Fruit fly (Drosophila melanogaster) whole organism, embryonic: ENCODE results near the gene CG2129.

Experiments
- Abd-B ChIP-seq: fragments of 200-800 bp; sonication (Bioruptor generic); optimal IDR thresholded peaks from 2 replicates; lab custom pipeline; 2018; ENCODE audit warnings: missing biosample characterization, mild to moderate bottlenecking, missing genetic modification characterization, moderate library complexity
- CG10565 ChIP-seq: fragments of 200-800 bp; sonication (Bioruptor generic); optimal IDR thresholded peaks from 3 replicates; lab custom pipeline; 2016; ENCODE audit warnings: missing biosample characterization, mild to moderate bottlenecking, missing genetic modification characterization
- CG12744 ChIP-seq: fragments of 200-800 bp; sonication (Bioruptor generic); optimal IDR thresholded peaks from 2 replicates; lab custom pipeline; 2016; ENCODE audit warnings: missing biosample characterization, missing genetic modification characterization
- CG13123 ChIP-seq: fragments of 200-800 bp; sonication (Bioruptor generic); optimal IDR thresholded peaks from 2 replicates; lab custom pipeline; 2016; ENCODE audit warnings: missing biosample characterization, missing genetic modification characterization
- CG15073 ChIP-seq: fragments of 200-800 bp; sonication (Bioruptor generic); optimal IDR thresholded peaks from 2 replicates; lab custom pipeline; 2016; ENCODE audit warnings: missing biosample characterization, missing genetic modification characterization
- CG2129 ChIP-seq: fragments of 200-800 bp; sonication (Bioruptor generic); IDR thresholded peaks from 2 replicates; pipeline ENCODE4 v1.3.6; 2022; ENCODE audit warnings: missing biosample characterization, missing genetic modification characterization; ENCODE audit not compliant: partially characterized antibody
- CG2889 ChIP-seq: fragments of 200-800 bp; sonication (Bioruptor generic); IDR thresholded peaks from 3 replicates; pipeline ENCODE4 v1.3.6; 2022; ENCODE audit warnings: missing biosample characterization, missing genetic modification characterization
- CG3163 ChIP-seq: fragments of 200-800 bp; sonication (Bioruptor generic); optimal IDR thresholded peaks from 3 replicates; lab custom pipeline; 2016; ENCODE audit warnings: missing biosample characterization, missing genetic modification characterization
- CG3281 ChIP-seq: fragments of 200-800 bp; sonication (Bioruptor generic); optimal IDR thresholded peaks from 3 replicates; lab custom pipeline; 2017; ENCODE audit warnings: missing biosample characterization, mild to moderate bottlenecking, missing genetic modification characterization
- CG4730 ChIP-seq: fragments of 200-800 bp; sonication (Bioruptor generic); IDR thresholded peaks from 2 replicates; pipeline ENCODE4 v1.3.6; 2022; ENCODE audit warnings: missing biosample characterization, missing genetic modification characterization
- CG6765 ChIP-seq: fragments of 200-800 bp; sonication (Bioruptor generic); optimal IDR thresholded peaks from 3 replicates; lab custom pipeline; 2017; ENCODE audit warnings: missing biosample characterization, mild to moderate bottlenecking, missing genetic modification characterization
- CG6854 ChIP-seq: fragments of 200-800 bp; sonication (Bioruptor generic); optimal IDR thresholded peaks from 3 replicates; lab custom pipeline; 2017; ENCODE audit warnings: missing biosample characterization, mild to moderate bottlenecking, missing genetic modification characterization
- CG7963 ChIP-seq: fragments of 200-800 bp; sonication (Bioruptor generic); IDR thresholded peaks from 3 replicates; pipeline ENCODE4 v1.3.6; 2022; ENCODE audit warnings: missing biosample characterization, missing genetic modification characterization; ENCODE audit not compliant: partially characterized antibody
- CG8281 ChIP-seq: fragments of 200-800 bp; sonication (Bioruptor generic); optimal IDR thresholded peaks from 2 replicates; lab custom pipeline; 2018; ENCODE audit warnings: missing biosample characterization, mild to moderate bottlenecking, missing genetic modification characterization, moderate library complexity
- CG9932 ChIP-seq: fragments of 200-800 bp; sonication (Bioruptor generic); IDR thresholded peaks from 2 replicates; pipeline ENCODE4 v1.3.6; 2022; ENCODE audit warnings: missing biosample characterization, missing genetic modification characterization
- Deaf1 ChIP-seq: fragments of 200-800 bp; optimal IDR thresholded peaks from 3 replicates; lab custom pipeline; 2019; ENCODE audit warnings: missing biosample characterization, mild to moderate bottlenecking, missing genetic modification characterization, moderate library complexity
- Doc3 ChIP-seq: fragments of 200-800 bp; sonication (Bioruptor generic); IDR thresholded peaks from 3 replicates; pipeline ENCODE4 v1.3.6; 2022; ENCODE audit warnings: missing biosample characterization, missing genetic modification characterization; ENCODE audit not compliant: partially characterized antibody
- ERR ChIP-seq: fragments of 200-800 bp; sonication (Bioruptor generic); optimal IDR thresholded peaks from 2 replicates; lab custom pipeline; 2016; ENCODE audit warnings: missing biosample characterization, missing genetic modification characterization
- Fer1 ChIP-seq: fragments of 200-800 bp; sonication (Bioruptor generic); optimal IDR thresholded peaks from 2 replicates; lab custom pipeline; 2017; ENCODE audit warnings: missing biosample characterization, mild to moderate bottlenecking, missing genetic modification characterization
- HHEX ChIP-seq: fragments of 200-800 bp; sonication (Bioruptor generic); optimal IDR thresholded peaks from 3 replicates; lab custom pipeline; 2017; ENCODE audit warnings: missing biosample characterization, mild to moderate bottlenecking, missing genetic modification characterization, missing genetic modification reagents
- Max ChIP-seq: fragments of 200-800 bp; sonication (Bioruptor generic); optimal IDR thresholded peaks from 2 replicates; lab custom pipeline; 2016; ENCODE audit warnings: missing biosample characterization, mild to moderate bottlenecking, missing genetic modification characterization
- Med ChIP-seq: fragments of 200-800 bp; sonication (Bioruptor generic); peaks from one replicate; lab custom pipeline; 2016; ENCODE audit warnings: missing biosample characterization, missing genetic modification characterization, mild to moderate bottlenecking, inconsistent platforms, moderate library complexity
- Mes4 ChIP-seq: fragments of 200-800 bp; sonication (Bioruptor generic); optimal IDR thresholded peaks from 2 replicates; lab custom pipeline; 2016; ENCODE audit warnings: missing biosample characterization, missing genetic modification characterization
- Neu2 ChIP-seq: fragments of 200-800 bp; sonication (Bioruptor generic); optimal IDR thresholded peaks from 3 replicates; lab custom pipeline; 2016; ENCODE audit warnings: missing biosample characterization, missing genetic modification characterization, borderline replicate concordance
- Poxn ChIP-seq: fragments of 200-800 bp; sonication (Bioruptor generic); IDR thresholded peaks from 2 replicates; pipeline ENCODE4 v1.3.6; 2022; ENCODE audit warnings: missing biosample characterization, missing genetic modification characterization
- Sry-β ChIP-seq: fragments of 200-800 bp; sonication (Bioruptor generic); optimal IDR thresholded peaks from 2 replicates; lab custom pipeline; 2018; ENCODE audit warnings: missing biosample characterization, mild to moderate bottlenecking, missing genetic modification characterization, moderate library complexity
- Xbp1 ChIP-seq: fragments of 200-800 bp; sonication (Bioruptor generic); optimal IDR thresholded peaks from 3 replicates; lab custom pipeline; 2016; ENCODE audit warnings: missing biosample characterization, mild to moderate bottlenecking, missing genetic modification characterization
- ara ChIP-seq: fragments of 200-800 bp; sonication (Bioruptor generic); IDR thresholded peaks from 2 replicates; pipeline ENCODE4 v1.3.6; 2022; ENCODE audit warnings: missing biosample characterization, missing genetic modification characterization
- ci ChIP-seq: fragments of 200-800 bp; sonication (Bioruptor generic); IDR thresholded peaks from 3 replicates; pipeline ENCODE4 v1.3.6; 2022; ENCODE audit warnings: missing biosample characterization, missing genetic modification characterization
- cwo ChIP-seq: fragments of 200-800 bp; sonication (Bioruptor generic); optimal IDR thresholded peaks from 3 replicates; lab custom pipeline; 2017; ENCODE audit warnings: missing biosample characterization, missing genetic modification characterization, mild to moderate bottlenecking, moderate library complexity, missing genetic modification reagents
- danr ChIP-seq: fragments of 200-800 bp; sonication (Bioruptor generic); IDR thresholded peaks from 2 replicates; pipeline ENCODE4 v1.3.6; 2022; ENCODE audit warnings: missing biosample characterization, missing genetic modification characterization
- dm ChIP-seq: fragments of 200-800 bp; sonication (Bioruptor generic); optimal IDR thresholded peaks from 3 replicates; lab custom pipeline; 2016; ENCODE audit warnings: missing biosample characterization, missing genetic modification characterization
- dmrt99B ChIP-seq: fragments of 200-800 bp; sonication (Bioruptor generic); optimal IDR thresholded peaks from 2 replicates; lab custom pipeline; 2018; ENCODE audit warnings: missing biosample characterization, mild to moderate bottlenecking, missing genetic modification characterization, moderate library complexity
- emc ChIP-seq: fragments of 200-800 bp; sonication (Bioruptor generic); optimal IDR thresholded peaks from 2 replicates; lab custom pipeline; 2016; ENCODE audit warnings: missing biosample characterization, missing genetic modification characterization
- ems ChIP-seq: fragments of 200-800 bp; sonication (Bioruptor generic); optimal IDR thresholded peaks from 3 replicates; lab custom pipeline; 2016; ENCODE audit warnings: missing biosample characterization, missing genetic modification characterization
- exex ChIP-seq: fragments of 200-800 bp; sonication (Bioruptor generic); optimal IDR thresholded peaks from 4 replicates; lab custom pipeline; 2018; ENCODE audit warnings: missing biosample characterization, mild to moderate bottlenecking, missing genetic modification characterization, moderate library complexity
- fd3F ChIP-seq: fragments of 200-800 bp; sonication (Bioruptor generic); optimal IDR thresholded peaks from 2 replicates; lab custom pipeline; 2018; ENCODE audit warnings: missing biosample characterization, mild to moderate bottlenecking, missing genetic modification characterization, moderate library complexity
- grn ChIP-seq: fragments of 200-800 bp; sonication (Bioruptor generic); optimal IDR thresholded peaks from 3 replicates; lab custom pipeline; 2017; ENCODE audit warnings: missing biosample characterization, missing genetic modification characterization
- gro ChIP-seq: fragments of 200-800 bp; sonication (Bioruptor generic); optimal IDR thresholded peaks from 2 replicates; lab custom pipeline; 2016; ENCODE audit warnings: missing biosample characterization, missing genetic modification characterization
- mirr ChIP-seq: fragments of 200-800 bp; sonication (Bioruptor generic); optimal IDR thresholded peaks from 3 replicates; lab custom pipeline; 2018; ENCODE audit warnings: missing biosample characterization, mild to moderate bottlenecking, missing genetic modification characterization
- ranshi ChIP-seq: fragments of 200-800 bp; sonication (Bioruptor generic); IDR thresholded peaks from 2 replicates; pipeline ENCODE4 v1.3.6; 2022; ENCODE audit warnings: missing biosample characterization, missing genetic modification characterization
- shn ChIP-seq: fragments of 200-800 bp; sonication (Bioruptor generic); optimal IDR thresholded peaks from 3 replicates; lab custom pipeline; 2016; ENCODE audit warnings: missing biosample characterization, missing genetic modification characterization
- sim ChIP-seq: fragments of 200-800 bp; sonication (Bioruptor generic); IDR thresholded peaks from 2 replicates; pipeline ENCODE4 v1.3.6; 2022; ENCODE audit warnings: missing biosample characterization, missing genetic modification characterization
- slbo ChIP-seq: fragments of 200-800 bp; sonication (Bioruptor generic); IDR thresholded peaks from 2 replicates; pipeline ENCODE4 v1.3.6; 2022; ENCODE audit warnings: missing biosample characterization, missing genetic modification characterization
- sqz ChIP-seq: fragments of 200-800 bp; sonication (Bioruptor generic); optimal IDR thresholded peaks from 3 replicates; lab custom pipeline; 2018; ENCODE audit warnings: missing biosample characterization, mild to moderate bottlenecking, missing genetic modification characterization
- sr ChIP-seq: fragments of 200-800 bp; sonication (Bioruptor generic); IDR thresholded peaks from 3 replicates; pipeline ENCODE4 v1.3.6; 2022; ENCODE audit warnings: missing biosample characterization, missing genetic modification characterization
- ssp ChIP-seq: fragments of 200-800 bp; sonication (Bioruptor generic); IDR thresholded peaks from 2 replicates; pipeline ENCODE4 v1.3.6; 2022; ENCODE audit warnings: missing biosample characterization, missing genetic modification characterization
- tin ChIP-seq: fragments of 200-800 bp; sonication (Bioruptor generic); optimal IDR thresholded peaks from 3 replicates; lab custom pipeline; 2016; ENCODE audit warnings: missing biosample characterization, missing genetic modification characterization
- tna ChIP-seq: fragments of 200-800 bp; sonication (Bioruptor generic); IDR thresholded peaks from 2 replicates; pipeline ENCODE4 v1.3.6; 2022; ENCODE audit warnings: missing biosample characterization, missing genetic modification characterization; ENCODE audit not compliant: partially characterized antibody
- zen ChIP-seq: fragments of 200-800 bp; sonication (Bioruptor generic); optimal IDR thresholded peaks from 3 replicates; lab custom pipeline; 2018; ENCODE audit warnings: missing biosample characterization, mild to moderate bottlenecking, missing genetic modification characterization, moderate library complexity

CG2129 gene

dm6 chrX:8131693-8132313 is 13.8 kb upstream of the CG2129 start, which contains the start of gene CG10958 (continued):
- TF ChIP-seq Abd-B (GFP tag; lab: Kevin White, UChicago) (peak; percentile 31), tna (GFP tag; lab: Robert Waterston, UW) (no peak), CG8281 (tag; lab: Kevin White, UChicago) (no peak), Sry-β (GFP tag; lab: Kevin White, UChicago) (peak; percentile 85), mirr (GFP tag; lab: Kevin White, UChicago) (no peak), CG15073 (GFP tag; lab: Kevin White, UChicago) (no peak), sr (no peak), CG3281 (GFP tag; lab: Kevin White, UChicago) (peak; percentile 33), Med (GFP tag; lab: Kevin White, UChicago) (peak; percentile 79), danr (GFP tag; lab: Robert Waterston, UW) (no peak), CG12744 (GFP tag; lab: Kevin White, UChicago) (no peak), CG6765 (GFP tag; lab: Kevin White, UChicago) (no peak), Doc3 (peak; percentile 14; the same call in 1 of the 3 replicates), CG4730 (GFP tag; lab: Robert Waterston, UW) (no peak), emc (GFP tag; lab: Kevin White, UChicago) (no peak), Mes4 (GFP tag; lab: Kevin White, UChicago) (no peak), Fer1 (GFP tag; lab: Kevin White, UChicago) (peak; percentile 68), cwo (GFP tag; lab: Kevin White, UChicago) (peak; percentile 18), dmrt99B (tag; lab: Kevin White, UChicago) (no peak), CG10565 (GFP tag; lab: Kevin White, UChicago) (no peak), shn (GFP tag; lab: Kevin White, UChicago) (no peak), gro (GFP tag; lab: Kevin White, UChicago) (no peak), CG3163 (GFP tag; lab: Kevin White, UChicago) (no peak), CG9932 (GFP tag; lab: Robert Waterston, UW) (peak; percentile 69), CG7963 (GFP tag; lab: Robert Waterston, UW) (no peak), zen (tag; lab: Kevin White, UChicago) (no peak), sim (GFP tag; lab: Robert Waterston, UW) (0 out of 2 replicates have a peak, but pooled peaks have one; percentile 10), ara (peak; percentile 51), Xbp1 (GFP tag; lab: Kevin White, UChicago) (peak; percentile 62), Deaf1 (tag; lab: Kevin White, UChicago) (no peak), Max (GFP tag; lab: Kevin White, UChicago) (peak; percentile 53), HHEX (peak; percentile 56), CG13123 (peak; percentile 21), CG2129 (GFP tag; lab: Robert Waterston, UW) (no peak), ems (GFP tag; lab: Kevin White, UChicago) (peak; percentile 45), dm (GFP tag; lab: Kevin White, UChicago) (peak; percentile 5), exex (peak; percentile 30), CG6854 (no peak), fd3F (GFP tag; lab: Kevin White, UChicago) (peak; percentile 50), ci (GFP tag; lab: Robert Waterston, UW) (0 out of 3 replicates have a peak, but pooled peaks have one; percentile 37), slbo (GFP tag; lab: Robert Waterston, UW) (peak; percentile 79), ERR (GFP tag; lab: Kevin White, UChicago) (no peak), ssp (peak; percentile 38; the same call in 1 of the 2 replicates), Neu2 (GFP tag; lab: Kevin White, UChicago) (no peak), grn (no peak), tin (GFP tag; lab: Kevin White, UChicago) (peak; percentile 64), sqz (GFP tag; lab: Kevin White, UChicago) (no peak), CG2889 (GFP tag; lab: Robert Waterston, UW) (no peak), Poxn (GFP tag; lab: Robert Waterston, UW) (no peak), ranshi (no peak)
